Worm (Caenorhabditis elegans) whole organism, midembryonic: Measurements from ENCODE around the gene F09C8.2.

Experiments
- T22C8.4 ChIP-seq: fragments of 200-800 bp; sonication (Bioruptor generic); IDR thresholded peaks from 2 replicates; pipeline ENCODE4 v1.3.6; 2022; ENCODE audit warnings: missing genetic modification characterization, missing compliant biosample characterization
- cog-1 ChIP-seq: sonication (generic microtip); optimal IDR thresholded peaks from 2 replicates; lab custom pipeline; 2016; ENCODE audit warnings: missing genetic modification characterization, missing compliant biosample characterization
- flt-1 ChIP-seq: fragments of 200-800 bp; sonication (Bioruptor generic); IDR thresholded peaks from 2 replicates; pipeline ENCODE4 v1.3.6; 2022; ENCODE audit warnings: missing genetic modification characterization, missing compliant biosample characterization
- med-1 ChIP-seq: sonication (generic microtip); optimal IDR thresholded peaks from 2 replicates; lab custom pipeline; 2017; ENCODE audit warnings: missing genetic modification characterization, mild to moderate bottlenecking, missing compliant biosample characterization, antibody characterized with exemption, missing genetic modification reagents; ENCODE audit not compliant: insufficient read depth
- ref-1 ChIP-seq: fragments of 200-800 bp; sonication (Bioruptor generic); conservative IDR thresholded peaks from 2 replicates; pipeline ENCODE4 v1.3.6; 2022; ENCODE audit warnings: missing genetic modification reagents, missing genetic modification characterization, missing compliant biosample characterization
- tab-1 ChIP-seq: fragments of 200-800 bp; sonication (Bioruptor generic); IDR thresholded peaks from 2 replicates; pipeline ENCODE4 v1.3.6; 2022; ENCODE audit warnings: missing genetic modification characterization, missing compliant biosample characterization

ce11 chrX:16091166-16091565, 55.7 kb downstream of the F09C8.2 start:
- no peak for TF ChIP-seq flt-1 (GFP tag; lab: Robert Waterston, UW)
- TF ChIP-seq T22C8.4 (GFP tag; lab: Robert Waterston, UW), result no peak
- TF ChIP-seq ref-1 (GFP tag; lab: Robert Waterston, UW), result no peak
- TF ChIP-seq med-1 (GFP tag; lab: Kevin White, UChicago), result no peak
- no peak for TF ChIP-seq tab-1 (GFP tag; lab: Robert Waterston, UW)
- no peak for TF ChIP-seq cog-1
